Worm (Caenorhabditis elegans) whole organism, L4 larva: Measurements from ENCODE around the gene F22F7.11.

Source experiments
- aha-1 ChIP-seq: fragments of 150-350 bp; peaks from one replicate; lab custom pipeline; 2014; ENCODE audit warnings: missing biosample characterization, missing genetic modification characterization
- lin-1 ChIP-seq: fragments of 200-800 bp; sonication (Bioruptor generic); IDR thresholded peaks from 2 replicates; pipeline ENCODE4 v1.3.6; 2022; ENCODE audit warnings: missing genetic modification reagents, missing genetic modification characterization, missing compliant biosample characterization
- madf-9 ChIP-seq: fragments of 200-800 bp; sonication (Bioruptor generic); conservative IDR thresholded peaks from 2 replicates; pipeline ENCODE4 v1.3.6; 2022; ENCODE audit warnings: missing genetic modification reagents, missing genetic modification characterization, missing compliant biosample characterization
- nhr-10 ChIP-seq: fragments of 150-350 bp; optimal IDR thresholded peaks from 2 replicates; lab custom pipeline; 2014; ENCODE audit warnings: missing biosample characterization, missing genetic modification characterization
- nhr-28 ChIP-seq: fragments of 150-350 bp; optimal IDR thresholded peaks from 2 replicates; lab custom pipeline; 2014; ENCODE audit warnings: missing biosample characterization, missing genetic modification characterization
- nhr-77 ChIP-seq: fragments of 150-350 bp; optimal IDR thresholded peaks from 2 replicates; lab custom pipeline; 2014; ENCODE audit warnings: missing biosample characterization, missing genetic modification characterization
- sdz-12 ChIP-seq: fragments of 200-800 bp; sonication (Bioruptor generic); optimal IDR thresholded peaks from 2 replicates; lab custom pipeline; 2018; ENCODE audit warnings: mild to moderate bottlenecking, missing genetic modification characterization, missing compliant biosample characterization

- TF ChIP-seq nhr-77 = no peak
- TF ChIP-seq nhr-28 (tag; lab: Kevin White, UChicago) = no peak
- TF ChIP-seq aha-1 (tag; lab: Kevin White, UChicago) = no peak
- TF ChIP-seq nhr-10 = no peak
- TF ChIP-seq lin-1 = no peak
- TF ChIP-seq madf-9 (GFP tag; lab: Robert Waterston, UW) = no peak
- no peak for TF ChIP-seq sdz-12 (GFP tag; lab: Kevin White, UChicago)
Observed at ce11 chrV:2095204-2095603, 24.4 kb upstream of the F22F7.11 start, which contains the start of gene F36F12.2.
